Worm (Caenorhabditis elegans): Measurements from ENCODE around the gene clec-210.

ce11 chrV:3163143-3163542, 45.0 kb downstream of the clec-210 start:
- no peak for TF ChIP-seq pes-1 (GFP tag; IDR thresholded peaks at IDR 0.05)
- no peak for TF ChIP-seq hmbx-1 (tag; optimal IDR thresholded peaks at IDR 0.05)
- no peak for TF ChIP-seq ama-1 (optimal IDR thresholded peaks at IDR 0.05)
- no peak for TF ChIP-seq ets-7 (tag; optimal IDR thresholded peaks at IDR 0.05)
- TF ChIP-seq tbx-11 (GFP tag; IDR thresholded peaks at IDR 0.05), result no peak
- TF ChIP-seq hnd-1 (tag; optimal IDR thresholded peaks at IDR 0.05), result no peak
- TF ChIP-seq aly-1 (tag; optimal IDR thresholded peaks at IDR 0.05), result no peak
- no peak for TF ChIP-seq ceh-13 (GFP tag; optimal IDR thresholded peaks at IDR 0.05)
- no peak for TF ChIP-seq F13C5.2 (tag; optimal IDR thresholded peaks at IDR 0.05)
- TF ChIP-seq hmg-4 (GFP tag; optimal IDR thresholded peaks at IDR 0.05), result no peak
